Worm (Caenorhabditis elegans) whole organism, L1 larva: ENCODE data around the gene F19C6.4.

Experiments used
- egl-13 ChIP-seq: sonication (generic microtip); optimal IDR thresholded peaks from 2 replicates; lab custom pipeline; 2016; ENCODE audit warnings: missing genotype, missing genetic modification reagents, missing genetic modification characterization, missing compliant biosample characterization
- fos-1 ChIP-seq: fragments of 150-350 bp; optimal IDR thresholded peaks from 2 replicates; lab custom pipeline; 2014; ENCODE audit warnings: missing biosample characterization, missing genetic modification characterization
- lin-13 ChIP-seq: fragments of 150-350 bp; optimal IDR thresholded peaks from 2 replicates; lab custom pipeline; 2014; ENCODE audit warnings: missing biosample characterization, missing genetic modification reagents, missing genetic modification characterization
- lin-39 ChIP-seq: fragments of 150-350 bp; optimal IDR thresholded peaks from 2 replicates; lab custom pipeline; 2014; ENCODE audit warnings: missing biosample characterization, missing genetic modification reagents, missing genetic modification characterization
- lir-3 ChIP-seq: sonication (generic microtip); optimal IDR thresholded peaks from 2 replicates; lab custom pipeline; 2016; ENCODE audit warnings: mild to moderate bottlenecking, missing genetic modification characterization, moderate library complexity, missing compliant biosample characterization; ENCODE audit not compliant: poor library complexity
- mef-2 ChIP-seq: fragments of 150-350 bp; optimal IDR thresholded peaks from 2 replicates; lab custom pipeline; 2014; ENCODE audit warnings: missing biosample characterization, missing genetic modification characterization
- mep-1 ChIP-seq: fragments of 150-350 bp; optimal IDR thresholded peaks from 2 replicates; lab custom pipeline; 2014; ENCODE audit warnings: missing biosample characterization, missing genetic modification characterization
- nhr-11 ChIP-seq: fragments of 150-350 bp; optimal IDR thresholded peaks from 2 replicates; lab custom pipeline; 2014; ENCODE audit warnings: missing biosample characterization, missing genetic modification characterization
- nhr-12 ChIP-seq: sonication (generic microtip); optimal IDR thresholded peaks from 2 replicates; lab custom pipeline; 2017; ENCODE audit warnings: missing biosample characterization, missing genetic modification characterization
- nhr-28 ChIP-seq: fragments of 150-350 bp; optimal IDR thresholded peaks from 2 replicates; lab custom pipeline; 2014; ENCODE audit warnings: missing biosample characterization, missing genetic modification characterization
- nhr-85 ChIP-seq: sonication (generic microtip); peaks from one replicate; lab custom pipeline; 2016; ENCODE audit warnings: missing genetic modification characterization, inconsistent platforms, missing compliant biosample characterization
- pqm-1 ChIP-seq: sonication (generic microtip); optimal IDR thresholded peaks from 3 replicates; lab custom pipeline; 2017; ENCODE audit warnings: missing biosample characterization, missing genetic modification characterization
- sptf-1 ChIP-seq: fragments of 150-350 bp; optimal IDR thresholded peaks from 2 replicates; lab custom pipeline; 2014; ENCODE audit warnings: missing biosample characterization, missing genetic modification characterization
- unc-130 ChIP-seq: fragments of 150-350 bp; optimal IDR thresholded peaks from 2 replicates; lab custom pipeline; 2017; ENCODE audit warnings: missing biosample characterization, missing genetic modification characterization, inconsistent platforms

DNA sequence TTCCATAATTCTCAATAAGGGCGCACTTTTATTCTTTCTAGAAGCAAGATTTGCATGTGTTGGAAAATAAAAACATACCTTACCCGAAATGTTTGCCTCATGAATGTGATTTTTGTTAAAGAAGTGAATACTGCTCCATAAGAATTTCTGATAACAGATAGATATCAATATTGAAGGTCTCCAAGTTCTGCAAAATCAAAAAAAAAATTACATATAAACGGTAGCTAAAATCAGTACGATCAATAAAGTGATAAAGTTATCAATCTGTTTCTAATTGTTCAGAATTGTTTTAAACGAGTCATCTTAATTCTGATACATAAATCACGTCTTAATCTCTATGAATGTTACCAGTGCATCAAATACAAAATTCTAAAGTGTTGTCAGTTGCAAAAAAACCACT, 41.6 kb downstream of the F19C6.4 start, which contains the start of gene mgl-1:
- TF ChIP-seq egl-13 (tag; lab: Kevin White, UChicago) (no peak), unc-130 (no peak), sptf-1 (tag; lab: Kevin White, UChicago) (no peak), nhr-28 (tag; lab: Kevin White, UChicago) (no peak), fos-1 (no peak), mef-2 (tag; lab: Kevin White, UChicago) (no peak), lin-39 (tag; lab: Kevin White, UChicago) (no peak), lir-3 (tag; lab: Kevin White, UChicago) (no peak), nhr-12 (tag; lab: Kevin White, UChicago) (no peak), lin-13 (no peak), pqm-1 (no peak), nhr-11 (tag; lab: Kevin White, UChicago) (no peak), nhr-85 (tag; lab: Kevin White, UChicago) (no peak), mep-1 (tag; lab: Kevin White, UChicago) (no peak)
